Fruit fly (Drosophila melanogaster): ENCODE results near the gene cpx.

cpx gene

DNA sequence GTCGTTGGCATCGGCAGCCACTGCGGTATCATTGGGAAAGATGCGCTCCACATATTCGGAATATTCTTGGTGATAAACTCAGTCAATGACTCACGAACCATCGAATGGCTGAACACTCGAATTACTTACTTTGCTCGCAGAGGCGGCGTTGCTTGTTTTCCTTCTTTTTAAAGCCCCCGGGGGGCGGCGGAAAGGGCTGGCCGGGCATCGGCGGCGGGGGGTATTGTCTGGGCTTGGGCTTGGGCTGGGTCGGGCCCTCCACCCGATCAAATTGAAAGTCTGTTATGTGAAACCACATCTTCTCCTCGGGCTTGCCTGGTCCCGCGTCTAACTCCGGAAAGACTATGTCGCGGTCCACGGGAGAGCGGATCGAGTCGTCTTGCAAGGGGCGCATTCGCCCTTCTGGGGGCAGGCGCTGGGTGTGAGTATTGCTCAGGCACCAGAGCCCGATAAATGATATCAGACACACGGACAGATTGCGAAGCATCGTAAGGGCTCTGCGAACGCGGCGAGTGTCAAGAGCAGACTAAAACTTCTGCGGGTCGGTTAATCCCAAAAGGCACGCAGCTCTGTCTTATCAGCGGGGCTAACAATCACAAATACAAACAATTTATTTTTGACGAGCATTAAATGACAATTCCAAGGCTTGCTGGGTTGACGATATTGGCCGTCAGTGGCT lies 37.7 kb upstream of the cpx start, which contains the start of gene CG14642:
Gene CG14642, minus strand, starts transcription at position 509 of the 679 bp plus-strand sequence.
- TF ChIP-seq CG11294 (GFP tag; IDR thresholded peaks at IDR 0.05): no peak
- TF ChIP-seq Smox (GFP tag; optimal IDR thresholded peaks at IDR 0.05): no peak
- TF ChIP-seq OdsH (GFP tag; optimal IDR thresholded peaks at IDR 0.05): no peak
- no peak for TF ChIP-seq Eip78C (GFP tag)
- no peak for TF ChIP-seq CG31627 (GFP tag; optimal IDR thresholded peaks at IDR 0.05)
- TF ChIP-seq CG6808 (GFP tag; optimal IDR thresholded peaks at IDR 0.05): no peak
- no peak for TF ChIP-seq CG11902 (GFP tag; optimal IDR thresholded peaks at IDR 0.05)
- no peak for TF ChIP-seq CG34406 (GFP tag; optimal IDR thresholded peaks at IDR 0.05)
- peak; percentile 7 for TF ChIP-seq CG1621 (tag; optimal IDR thresholded peaks at IDR 0.05)
- no peak for TF ChIP-seq fd59A (GFP tag; optimal IDR thresholded peaks at IDR 0.05)
- no peak for TF ChIP-seq CG6163 (GFP tag; IDR thresholded peaks at IDR 0.05)
- TF ChIP-seq CG6792 (GFP tag; optimal IDR thresholded peaks at IDR 0.05): no peak
- TF ChIP-seq CG3032 (tag; optimal IDR thresholded peaks at IDR 0.05): no peak
- TF ChIP-seq CG8632 (GFP tag; optimal IDR thresholded peaks at IDR 0.05): no peak
- TF ChIP-seq dsx (GFP tag; optimal IDR thresholded peaks at IDR 0.05; ENCODE audit: poor library complexity, severe bottlenecking): no peak
- no peak for TF ChIP-seq fkh (GFP tag; optimal IDR thresholded peaks at IDR 0.05)
- peak; percentile 89 for TF ChIP-seq svp (GFP tag)

DNA sequence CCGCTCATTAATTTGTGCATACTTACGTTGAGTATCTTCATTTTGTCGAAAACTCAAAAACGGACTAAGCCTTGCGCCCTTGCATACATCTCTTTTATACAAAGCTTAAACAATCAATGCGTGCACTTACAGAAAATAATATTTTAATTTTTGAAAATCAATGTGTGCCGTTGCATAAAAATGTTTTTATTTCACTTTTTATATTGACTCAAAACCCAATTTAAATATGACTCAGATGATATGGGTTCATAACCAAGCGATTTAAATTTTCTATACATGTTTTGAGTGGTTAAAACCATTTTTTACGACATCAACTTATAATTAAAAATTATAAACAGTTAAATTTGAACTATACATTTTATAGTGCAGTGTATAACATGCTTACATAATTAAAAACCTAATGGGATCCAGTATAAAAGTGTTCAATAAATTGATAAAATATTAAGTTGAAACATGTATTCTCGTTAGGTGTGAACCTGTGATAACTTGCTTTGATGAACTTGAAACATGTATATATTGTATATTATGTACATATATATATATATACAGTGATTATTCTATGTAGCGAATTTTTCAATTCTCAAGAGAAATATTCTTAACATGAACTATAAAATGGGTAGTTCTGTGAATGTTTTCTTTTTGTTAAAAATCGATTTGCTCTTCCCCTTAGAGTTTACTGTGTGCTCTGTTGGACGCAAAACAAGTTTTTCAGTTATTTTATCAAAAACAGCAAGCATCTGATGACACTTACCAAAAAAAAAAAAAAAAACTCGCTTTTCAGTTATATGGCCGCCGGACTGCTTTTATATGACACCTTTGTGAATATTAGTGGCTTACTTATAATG lies 36.7 kb upstream of the cpx start, which contains the start of gene CG34305:
Gene CG34305, minus strand, starts transcription at position 51 of the 845 bp plus-strand sequence.
- TF ChIP-seq CG3919 (GFP tag; optimal IDR thresholded peaks at IDR 0.05): peak; percentile 11
- TF ChIP-seq Met (GFP tag; optimal IDR thresholded peaks at IDR 0.05): peak; percentile 62
- no peak for TF ChIP-seq Hr38 (GFP tag; optimal IDR thresholded peaks at IDR 0.05)
- TF ChIP-seq CG8632 (GFP tag; optimal IDR thresholded peaks at IDR 0.05): peak; percentile 13
- TF ChIP-seq CG10669 (GFP tag; optimal IDR thresholded peaks at IDR 0.05): peak; percentile 32
- no peak for TF ChIP-seq dac (GFP tag; optimal IDR thresholded peaks at IDR 0.05)
- TF ChIP-seq spab (GFP tag; optimal IDR thresholded peaks at IDR 0.05): no peak
- peak; percentile 10 for TF ChIP-seq net (GFP tag; optimal IDR thresholded peaks at IDR 0.05)
- peak; percentile 14 for TF ChIP-seq Ets21C (GFP tag; optimal IDR thresholded peaks at IDR 0.05)
- TF ChIP-seq achi (GFP tag; optimal IDR thresholded peaks at IDR 0.05): peak; percentile 15
- peak; percentile 20 for TF ChIP-seq CG31627 (GFP tag; optimal IDR thresholded peaks at IDR 0.05)
- TF ChIP-seq Blimp-1 (GFP tag; optimal IDR thresholded peaks at IDR 0.05): no peak
- peak; percentile 38 for TF ChIP-seq lz (GFP tag; optimal IDR thresholded peaks at IDR 0.05)
- peak; percentile 37 for TF ChIP-seq cyc (GFP tag; optimal IDR thresholded peaks at IDR 0.05)
- no peak for TF ChIP-seq Sox15 (GFP tag; optimal IDR thresholded peaks at IDR 0.05)
- no peak for TF ChIP-seq CG11294 (GFP tag; IDR thresholded peaks at IDR 0.05)
- peak; percentile 38 for TF ChIP-seq CG34406 (GFP tag; optimal IDR thresholded peaks at IDR 0.05)
- peak; percentile 3 for TF ChIP-seq Eip75B (GFP tag; optimal IDR thresholded peaks at IDR 0.05)
- peak; percentile 40 for TF ChIP-seq vri (GFP tag; optimal IDR thresholded peaks at IDR 0.05)
- TF ChIP-seq Eip78C (GFP tag): peak; percentile 84
- peak; percentile 65 for TF ChIP-seq esn (GFP tag; optimal IDR thresholded peaks at IDR 0.05)
- no peak for TF ChIP-seq fd59A (GFP tag; optimal IDR thresholded peaks at IDR 0.05)
- TF ChIP-seq acj6 (GFP tag; optimal IDR thresholded peaks at IDR 0.05): peak; percentile 19
- TF ChIP-seq CG16779 (tag; optimal IDR thresholded peaks at IDR 0.05): no peak
- TF ChIP-seq OdsH (GFP tag; optimal IDR thresholded peaks at IDR 0.05): peak; percentile 42
- peak; percentile 66 for TF ChIP-seq svp (GFP tag)
- TF ChIP-seq CG1621 (tag; optimal IDR thresholded peaks at IDR 0.05): no peak
- TF ChIP-seq Smox (GFP tag; optimal IDR thresholded peaks at IDR 0.05): peak; percentile 39
- TF ChIP-seq CG6854 (GFP tag; optimal IDR thresholded peaks at IDR 0.05): no peak
- TF ChIP-seq CG8319 (GFP tag; optimal IDR thresholded peaks at IDR 0.05): peak; percentile 25
- no peak for TF ChIP-seq Lpt (GFP tag; optimal IDR thresholded peaks at IDR 0.05)
- peak; percentile 58 for TF ChIP-seq topi (GFP tag; optimal IDR thresholded peaks at IDR 0.05)
- no peak for TF ChIP-seq CG6276 (GFP tag; optimal IDR thresholded peaks at IDR 0.05)
- peak; percentile 54 for TF ChIP-seq pdm3 (GFP tag; optimal IDR thresholded peaks at IDR 0.05)
- no peak for TF ChIP-seq dsx (GFP tag; optimal IDR thresholded peaks at IDR 0.05; ENCODE audit: poor library complexity, severe bottlenecking)
- no peak for TF ChIP-seq salr (GFP tag; optimal IDR thresholded peaks at IDR 0.05)
- TF ChIP-seq CG6163 (GFP tag; IDR thresholded peaks at IDR 0.05): no peak
- peak; percentile 35 for TF ChIP-seq CG6792 (GFP tag; optimal IDR thresholded peaks at IDR 0.05)
- peak; percentile 4 for TF ChIP-seq CG11762 (GFP tag; optimal IDR thresholded peaks at IDR 0.05; ENCODE audit: insufficient read depth)
- peak; percentile 46 for TF ChIP-seq Hr39 (GFP tag; optimal IDR thresholded peaks at IDR 0.05)
- TF ChIP-seq CG11902 (GFP tag; optimal IDR thresholded peaks at IDR 0.05): peak; percentile 9
- TF ChIP-seq CG10631 (GFP tag; optimal IDR thresholded peaks at IDR 0.05): peak; percentile 18

Data from whole organism, prepupa.